Worm (Caenorhabditis elegans) whole organism, late embryonic: ENCODE measurements around the gene snf-12.
A peak's percentile ranks its signal among the peaks of the same experiment; 100 is the strongest.

Experiments used
- C38D4.7 ChIP-seq: fragments of 200-800 bp; sonication (Bioruptor generic); optimal IDR thresholded peaks from 2 replicates; lab custom pipeline; 2018; ENCODE audit warnings: mild to moderate bottlenecking, missing genetic modification characterization, moderate library complexity, missing compliant biosample characterization
- K02D7.2 ChIP-seq: sonication (generic microtip); optimal IDR thresholded peaks from 2 replicates; lab custom pipeline; 2017; ENCODE audit warnings: mild to moderate bottlenecking, missing genetic modification characterization, missing compliant biosample characterization
- K09A11.1 ChIP-seq: sonication (generic microtip); optimal IDR thresholded peaks from 2 replicates; lab custom pipeline; 2017; ENCODE audit warnings: antibody characterized with exemption, mild to moderate bottlenecking, missing genetic modification characterization, missing compliant biosample characterization; ENCODE audit not compliant: insufficient read depth
- ahr-1 ChIP-seq: sonication (generic microtip); optimal IDR thresholded peaks from 2 replicates; lab custom pipeline; 2016; ENCODE audit warnings: missing genetic modification characterization, missing compliant biosample characterization
- ama-1 ChIP-seq: fragments of 150-350 bp; optimal IDR thresholded peaks from 2 replicates; lab custom pipeline; 2014
- ceh-18 ChIP-seq: sonication (generic microtip); optimal IDR thresholded peaks from 2 replicates; lab custom pipeline; 2016; ENCODE audit warnings: missing genetic modification characterization, missing compliant biosample characterization
- ceh-19 ChIP-seq: fragments of 200-800 bp; sonication (Bioruptor generic); optimal IDR thresholded peaks from 2 replicates; lab custom pipeline; 2018; ENCODE audit warnings: mild to moderate bottlenecking, missing genetic modification characterization, missing compliant biosample characterization
- ceh-2 ChIP-seq: sonication (generic microtip); optimal IDR thresholded peaks from 2 replicates; lab custom pipeline; 2016; ENCODE audit warnings: missing genotype, missing genetic modification characterization, missing compliant biosample characterization
- ceh-31 ChIP-seq: sonication (generic microtip); optimal IDR thresholded peaks from 2 replicates; lab custom pipeline; 2016; ENCODE audit warnings: missing genetic modification characterization, missing compliant biosample characterization
- ceh-34 ChIP-seq: sonication (generic microtip); optimal IDR thresholded peaks from 2 replicates; lab custom pipeline; 2016; ENCODE audit warnings: mild to moderate bottlenecking, missing genetic modification characterization, missing compliant biosample characterization
- ceh-45 ChIP-seq: fragments of 200-800 bp; sonication (Bioruptor generic); IDR thresholded peaks from 2 replicates; pipeline ENCODE4 v1.3.6; 2022; ENCODE audit warnings: missing genetic modification reagents, missing genetic modification characterization, missing compliant biosample characterization
- ceh-48 ChIP-seq: sonication (generic microtip); optimal IDR thresholded peaks from 2 replicates; lab custom pipeline; 2016; ENCODE audit warnings: missing genetic modification characterization, inconsistent platforms, missing compliant biosample characterization
- ceh-6 ChIP-seq: fragments of 200-800 bp; sonication (Bioruptor generic); optimal IDR thresholded peaks from 2 replicates; lab custom pipeline; 2018; ENCODE audit warnings: mild to moderate bottlenecking, missing genetic modification characterization, missing compliant biosample characterization
- ceh-9 ChIP-seq: sonication (generic microtip); optimal IDR thresholded peaks from 2 replicates; lab custom pipeline; 2016; ENCODE audit warnings: mild to moderate bottlenecking, missing genetic modification characterization, inconsistent platforms, missing compliant biosample characterization
- che-1 ChIP-seq: sonication (generic microtip); optimal IDR thresholded peaks from 2 replicates; lab custom pipeline; 2016; ENCODE audit warnings: mild to moderate bottlenecking, missing genetic modification characterization, missing compliant biosample characterization
- dmd-4 ChIP-seq: sonication (generic microtip); optimal IDR thresholded peaks from 2 replicates; lab custom pipeline; 2016; ENCODE audit warnings: borderline replicate concordance, missing genetic modification characterization, missing compliant biosample characterization
- dve-1 ChIP-seq: sonication (generic microtip); optimal IDR thresholded peaks from 2 replicates; lab custom pipeline; 2017; ENCODE audit warnings: antibody characterized with exemption, mild to moderate bottlenecking, missing genetic modification characterization, missing compliant biosample characterization
- elt-4 ChIP-seq: sonication (generic microtip); optimal IDR thresholded peaks from 2 replicates; lab custom pipeline; 2016; ENCODE audit warnings: missing genetic modification characterization, missing compliant biosample characterization
- fax-1 ChIP-seq: sonication (generic microtip); optimal IDR thresholded peaks from 2 replicates; lab custom pipeline; 2016; ENCODE audit warnings: missing genotype, missing genetic modification characterization, missing compliant biosample characterization
- gmeb-2 ChIP-seq: sonication (generic microtip); optimal IDR thresholded peaks from 2 replicates; lab custom pipeline; 2016; ENCODE audit warnings: missing genetic modification characterization, inconsistent platforms, missing compliant biosample characterization
- hlh-15 ChIP-seq: sonication (generic microtip); optimal IDR thresholded peaks from 2 replicates; lab custom pipeline; 2016; ENCODE audit warnings: missing genetic modification characterization, missing compliant biosample characterization
- hlh-30 ChIP-seq: sonication (generic microtip); optimal IDR thresholded peaks from 2 replicates; lab custom pipeline; 2017; ENCODE audit warnings: antibody characterized with exemption, missing genetic modification characterization, missing compliant biosample characterization; ENCODE audit not compliant: insufficient read depth
- hlh-8 ChIP-seq: sonication (generic microtip); optimal IDR thresholded peaks from 2 replicates; lab custom pipeline; 2016; ENCODE audit warnings: missing genotype, missing genetic modification characterization, missing compliant biosample characterization
- nfya-1 ChIP-seq: sonication (generic microtip); optimal IDR thresholded peaks from 2 replicates; lab custom pipeline; 2017; ENCODE audit warnings: missing genetic modification characterization, mild to moderate bottlenecking, missing compliant biosample characterization, antibody characterized with exemption, moderate library complexity
- nhr-232 ChIP-seq: sonication (generic microtip); optimal IDR thresholded peaks from 2 replicates; lab custom pipeline; 2016; ENCODE audit warnings: missing genetic modification characterization, missing compliant biosample characterization
- odd-2 ChIP-seq: sonication (generic microtip); optimal IDR thresholded peaks from 2 replicates; lab custom pipeline; 2017; ENCODE audit warnings: antibody characterized with exemption, mild to moderate bottlenecking, missing genetic modification characterization, missing compliant biosample characterization
- pag-3 ChIP-seq: sonication (generic microtip); optimal IDR thresholded peaks from 2 replicates; lab custom pipeline; 2016; ENCODE audit warnings: missing compliant biosample characterization, missing genetic modification characterization, borderline replicate concordance
- pat-9 ChIP-seq: fragments of 200-800 bp; sonication (Bioruptor generic); optimal IDR thresholded peaks from 2 replicates; lab custom pipeline; 2018; ENCODE audit warnings: mild to moderate bottlenecking, missing genetic modification characterization, moderate library complexity, missing compliant biosample characterization
- pha-2 ChIP-seq: sonication (generic microtip); optimal IDR thresholded peaks from 2 replicates; lab custom pipeline; 2017; ENCODE audit warnings: mild to moderate bottlenecking, missing genetic modification characterization, missing compliant biosample characterization
- pha-4 ChIP-seq: fragments of 150-350 bp; optimal IDR thresholded peaks from 2 replicates; lab custom pipeline; 2018; ENCODE audit warnings: missing biosample characterization, missing genetic modification reagents, missing genetic modification characterization
- pqm-1 ChIP-seq: sonication (generic microtip); optimal IDR thresholded peaks from 2 replicates; lab custom pipeline; 2016; ENCODE audit warnings: missing genetic modification characterization, missing compliant biosample characterization
- pros-1 ChIP-seq: fragments of 150-350 bp; optimal IDR thresholded peaks from 2 replicates; lab custom pipeline; 2014; ENCODE audit warnings: missing biosample characterization, missing genetic modification reagents, missing genetic modification characterization
- rnt-1 ChIP-seq: sonication (generic microtip); optimal IDR thresholded peaks from 2 replicates; lab custom pipeline; 2016; ENCODE audit warnings: missing genetic modification characterization, missing compliant biosample characterization
- sdc-2 ChIP-seq: sonication (generic microtip); optimal IDR thresholded peaks from 2 replicates; lab custom pipeline; 2016; ENCODE audit warnings: missing genotype, missing genetic modification characterization, missing compliant biosample characterization
- sox-2 ChIP-seq: fragments of 200-800 bp; sonication (Bioruptor generic); IDR thresholded peaks from 2 replicates; pipeline ENCODE4 v1.3.6; 2022; ENCODE audit warnings: missing genetic modification reagents, missing genetic modification characterization, missing compliant biosample characterization
- sox-4 ChIP-seq: sonication (generic microtip); optimal IDR thresholded peaks from 2 replicates; lab custom pipeline; 2017; ENCODE audit warnings: mild to moderate bottlenecking, missing genetic modification characterization, inconsistent platforms, missing compliant biosample characterization
- syd-9 ChIP-seq: sonication (generic microtip); optimal IDR thresholded peaks from 2 replicates; lab custom pipeline; 2016; ENCODE audit warnings: mild to moderate bottlenecking, missing genetic modification characterization, moderate library complexity, missing compliant biosample characterization
- tbx-2 ChIP-seq: sonication (generic microtip); optimal IDR thresholded peaks from 2 replicates; lab custom pipeline; 2016; ENCODE audit warnings: missing genetic modification characterization, missing compliant biosample characterization
- tbx-7 ChIP-seq: sonication (generic microtip); optimal IDR thresholded peaks from 2 replicates; lab custom pipeline; 2016; ENCODE audit warnings: missing genotype, missing genetic modification characterization, missing compliant biosample characterization
- ttx-3 ChIP-seq: sonication (generic microtip); optimal IDR thresholded peaks from 2 replicates; lab custom pipeline; 2016; ENCODE audit warnings: missing genetic modification reagents, missing genetic modification characterization, missing compliant biosample characterization
- unc-42 ChIP-seq: sonication (generic microtip); optimal IDR thresholded peaks from 2 replicates; lab custom pipeline; 2016; ENCODE audit warnings: missing genotype, missing genetic modification characterization, missing compliant biosample characterization
- unc-55 ChIP-seq: sonication (generic microtip); optimal IDR thresholded peaks from 2 replicates; lab custom pipeline; 2017; ENCODE audit warnings: missing biosample characterization, missing genetic modification reagents, missing genetic modification characterization
- zip-5 ChIP-seq: sonication (generic microtip); optimal IDR thresholded peaks from 2 replicates; lab custom pipeline; 2016; ENCODE audit warnings: missing genetic modification characterization, missing compliant biosample characterization
- ztf-16 ChIP-seq: sonication (generic microtip); optimal IDR thresholded peaks from 2 replicates; lab custom pipeline; 2017; ENCODE audit warnings: missing genetic modification characterization, missing compliant biosample characterization

Gene snf-12

DNA sequence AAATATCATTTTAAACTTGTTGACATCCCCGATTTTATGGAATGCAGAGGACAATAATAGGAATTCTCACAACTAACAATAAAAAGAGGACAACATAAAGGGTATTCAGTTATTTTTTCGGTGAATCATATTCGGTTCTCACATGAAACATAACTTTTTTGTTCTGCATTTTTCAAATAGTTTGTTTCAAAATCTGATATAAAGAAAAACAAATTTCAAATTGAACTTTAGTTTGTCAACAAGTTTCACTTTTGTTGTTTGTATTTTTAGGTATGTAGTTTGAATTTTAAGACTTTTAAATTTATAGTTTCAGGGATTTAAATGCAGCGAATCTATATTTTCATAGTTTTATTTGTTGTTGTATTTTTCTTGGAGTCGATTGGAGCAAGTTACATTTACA, 33.3 kb downstream of the snf-12 start, which contains the start of gene F47E1.4:
Gene F47E1.4 (plus strand): TSS at position 301 of the 400 bp plus-strand sequence.
- TF ChIP-seq hlh-15 (tag; lab: Kevin White, UChicago) (no peak), gmeb-2 (tag; lab: Kevin White, UChicago) (no peak), sox-4 (no peak), ceh-31 (tag; lab: Kevin White, UChicago) (no peak), tbx-7 (tag; lab: Kevin White, UChicago) (no peak), K02D7.2 (tag; lab: Kevin White, UChicago) (no peak), C38D4.7 (no peak), pag-3 (tag; lab: Kevin White, UChicago) (no peak), K09A11.1 (tag; lab: Kevin White, UChicago) (no peak), pat-9 (tag; lab: Kevin White, UChicago) (no peak), syd-9 (tag; lab: Kevin White, UChicago) (no peak), pha-4 (tag; lab: Kevin White, UChicago) (no peak), pqm-1 (tag; lab: Kevin White, UChicago) (no peak), fax-1 (tag; lab: Kevin White, UChicago) (no peak), ceh-9 (tag; lab: Kevin White, UChicago) (no peak), hlh-8 (tag; lab: Kevin White, UChicago) (no peak)

DNA sequence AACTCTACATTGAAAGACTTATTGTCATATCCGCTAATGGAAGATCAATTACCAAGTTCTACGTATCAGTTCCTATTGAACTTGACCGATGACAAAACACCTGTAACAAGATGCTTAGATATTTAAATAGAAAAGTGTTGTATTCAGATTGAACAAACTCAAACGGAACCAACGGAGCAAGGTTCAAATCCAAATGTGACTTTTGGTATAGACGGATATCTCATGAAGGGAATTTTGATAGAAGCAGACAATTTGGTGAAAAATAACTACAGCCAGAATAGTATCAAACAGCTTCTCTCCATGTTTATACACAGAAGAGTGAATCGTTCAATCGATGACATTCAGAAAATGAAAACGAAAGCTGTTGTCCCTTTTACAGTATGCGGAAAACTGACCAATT, 34.2 kb downstream of the snf-12 start:
- TF ChIP-seq odd-2 (tag; lab: Kevin White, UChicago) (no peak), ttx-3 (tag; lab: Kevin White, UChicago) (no peak)

DNA sequence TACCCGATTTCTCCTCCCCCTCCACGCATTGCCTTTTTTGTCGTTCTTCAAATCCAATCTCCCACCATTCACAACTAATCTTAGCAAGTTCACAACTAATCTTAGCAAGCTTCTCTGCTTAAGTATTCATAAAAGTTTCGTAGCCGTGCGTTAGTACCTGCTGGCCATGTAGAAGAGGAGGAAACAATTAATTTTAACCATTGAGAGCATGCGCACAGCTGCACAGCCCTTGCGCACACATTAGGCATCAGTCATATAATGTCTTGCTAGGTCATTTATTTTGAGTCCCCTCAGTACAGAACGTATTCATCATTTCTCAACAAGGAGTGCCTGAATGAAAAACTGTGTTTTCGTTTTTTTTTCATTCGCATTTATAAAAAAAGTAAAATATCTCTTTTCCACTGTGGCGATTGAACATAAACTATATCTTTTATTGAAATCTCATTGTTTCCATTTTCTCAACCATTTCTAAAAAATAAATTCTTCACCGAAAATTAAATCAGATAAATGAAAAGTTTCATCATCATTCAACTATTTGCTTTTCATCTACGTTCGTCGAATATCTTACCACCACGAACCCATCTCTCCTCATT, 38.1 kb downstream of the snf-12 start:
- no peak for TF ChIP-seq zip-5 (tag; lab: Kevin White, UChicago)
- TF ChIP-seq odd-2 (tag; lab: Kevin White, UChicago): no peak
- TF ChIP-seq ceh-45 (GFP tag; lab: Robert Waterston, UW): no peak
- no peak for TF ChIP-seq fax-1 (tag; lab: Kevin White, UChicago)
- no peak for TF ChIP-seq ama-1 (lab: Kevin White, UChicago)
- no peak for TF ChIP-seq syd-9 (tag; lab: Kevin White, UChicago)
- no peak for TF ChIP-seq ttx-3 (tag; lab: Kevin White, UChicago)
- TF ChIP-seq pha-2 (tag; lab: Kevin White, UChicago): no peak
- TF ChIP-seq ceh-9 (tag; lab: Kevin White, UChicago): no peak
- no peak for TF ChIP-seq ztf-16 (tag; lab: Kevin White, UChicago)
- TF ChIP-seq C38D4.7: no peak
- TF ChIP-seq K09A11.1 (tag; lab: Kevin White, UChicago): no peak
- TF ChIP-seq elt-4 (tag; lab: Kevin White, UChicago): no peak
- TF ChIP-seq sdc-2 (tag; lab: Kevin White, UChicago): no peak

DNA sequence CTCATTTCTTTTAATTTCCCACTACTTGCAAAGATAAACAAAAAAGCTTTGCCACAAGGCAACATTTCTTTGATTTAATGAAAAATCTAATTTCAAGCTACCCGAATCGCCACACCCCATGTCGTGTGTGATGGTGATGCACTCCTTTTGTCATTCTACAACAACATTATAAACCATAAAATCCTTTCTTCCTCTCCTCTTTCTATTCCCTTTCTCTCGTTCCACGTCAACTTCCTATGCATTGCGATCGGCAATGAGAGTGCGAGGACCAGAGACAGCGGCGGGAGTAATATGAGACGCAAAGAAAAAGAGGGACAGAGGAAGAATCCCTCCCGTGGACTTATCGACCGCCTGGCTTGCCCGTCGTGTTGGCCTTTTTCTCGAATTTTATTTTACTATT, 38.8 kb downstream of the snf-12 start:
- TF ChIP-seq nhr-232 (tag; lab: Kevin White, UChicago) (no peak), dve-1 (tag; lab: Kevin White, UChicago) (peak; percentile 0), ceh-19 (GFP tag; lab: Kevin White, UChicago) (no peak), rnt-1 (peak; percentile 17), unc-42 (tag; lab: Kevin White, UChicago) (peak; percentile 82), ceh-18 (tag; lab: Kevin White, UChicago) (peak; percentile 38), pqm-1 (tag; lab: Kevin White, UChicago) (no peak), sox-4 (no peak), unc-55 (peak; percentile 60), sdc-2 (tag; lab: Kevin White, UChicago) (peak; percentile 36), ceh-31 (tag; lab: Kevin White, UChicago) (peak; percentile 63), ceh-9 (tag; lab: Kevin White, UChicago) (no peak), ceh-45 (GFP tag; lab: Robert Waterston, UW) (no peak), nfya-1 (tag; lab: Kevin White, UChicago) (peak; percentile 53), ceh-34 (tag; lab: Kevin White, UChicago) (peak; percentile 73), K02D7.2 (tag; lab: Kevin White, UChicago) (no peak), hlh-30 (tag; lab: Kevin White, UChicago) (no peak), ceh-48 (tag; lab: Kevin White, UChicago) (peak; percentile 24), ceh-2 (tag; lab: Kevin White, UChicago) (peak; percentile 11), che-1 (tag; lab: Kevin White, UChicago) (no peak), hlh-8 (tag; lab: Kevin White, UChicago) (no peak), dmd-4 (tag; lab: Kevin White, UChicago) (no peak), ceh-6 (GFP tag; lab: Kevin White, UChicago) (no peak), ahr-1 (no peak), pros-1 (tag; lab: Kevin White, UChicago) (peak; percentile 63), tbx-2 (tag; lab: Kevin White, UChicago) (peak; percentile 42), sox-2 (GFP tag; lab: Robert Waterston, UW) (no peak), odd-2 (tag; lab: Kevin White, UChicago) (no peak)
